Worm (Caenorhabditis elegans) whole organism, dauer: ENCODE results near the gene srh-290.

Experiments used
- unc-62 ChIP-seq: sonication (generic microtip); optimal IDR thresholded peaks from 2 replicates; lab custom pipeline; 2017; ENCODE audit warnings: missing biosample characterization, missing genetic modification reagents, missing genetic modification characterization

Gene srh-290

DNA sequence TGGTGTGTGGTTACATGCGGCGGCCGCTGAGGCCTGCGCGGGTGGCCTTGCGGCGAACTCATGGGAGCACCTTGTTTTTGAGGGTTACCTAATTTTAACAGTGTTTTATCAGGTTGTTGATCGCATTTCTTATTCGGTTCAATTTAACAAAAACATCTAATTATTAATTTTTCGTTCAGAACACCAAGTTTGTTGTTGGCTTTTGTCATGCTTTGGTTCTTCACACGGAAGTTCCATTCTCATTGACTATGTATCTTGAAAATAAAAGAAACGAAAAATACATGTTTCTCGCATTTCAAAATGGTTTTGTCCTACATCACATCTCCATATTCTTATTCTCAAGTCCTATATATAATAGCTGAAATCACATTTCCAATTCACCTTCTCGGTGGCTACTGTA lies at the start of gene srh-290:
Gene srh-290, plus strand, starts transcription at position 301 of the 400 bp plus-strand sequence.
- no peak for TF ChIP-seq unc-62 (GFP tag; lab: Kevin White, UChicago)

DNA sequence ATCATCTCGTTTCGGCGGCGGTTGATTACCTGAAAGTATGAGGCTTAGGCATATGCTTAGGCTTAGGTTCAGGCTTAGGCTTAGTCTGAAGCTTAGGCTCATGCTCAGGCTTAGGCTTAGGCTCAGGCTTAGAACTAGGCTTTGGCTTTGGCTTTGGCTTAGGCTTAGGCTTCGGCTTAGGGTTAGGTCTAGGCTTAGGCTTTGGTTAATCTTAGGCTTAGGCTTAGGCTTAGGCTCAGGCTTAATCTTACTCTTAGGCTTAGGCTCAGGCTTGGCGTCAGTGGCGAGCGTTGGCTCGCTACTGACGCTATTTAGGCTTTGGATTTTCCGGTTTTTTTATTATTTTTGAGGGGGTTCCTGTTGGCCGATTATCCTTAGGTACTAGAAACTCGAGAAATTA lies 46.5 kb upstream of the srh-290 start:
- TF ChIP-seq unc-62 (GFP tag; lab: Kevin White, UChicago), result no peak

DNA sequence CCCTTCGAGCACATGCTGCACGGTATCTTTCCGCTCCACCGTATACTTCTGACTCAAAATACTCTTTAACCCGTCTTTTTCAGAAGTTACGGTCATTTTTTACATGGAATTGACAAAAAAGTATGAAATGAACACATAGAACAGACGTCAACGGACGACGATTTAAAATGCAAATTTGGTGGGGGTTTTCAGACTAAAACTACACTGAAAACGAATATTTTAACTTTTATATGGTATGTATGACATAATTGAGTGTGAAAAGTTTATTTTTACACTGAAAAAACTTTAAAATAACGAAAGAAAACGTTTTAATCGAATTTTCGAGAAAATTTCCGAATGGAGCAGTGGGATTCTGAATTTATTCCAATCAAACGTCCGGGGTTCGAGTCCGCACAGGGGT lies 43.3 kb upstream of the srh-290 start, which contains the start of gene twk-36:
Gene twk-36, minus strand, starts transcription at position 101 of the 400 bp plus-strand sequence.
- no peak for TF ChIP-seq unc-62 (GFP tag; lab: Kevin White, UChicago)

DNA sequence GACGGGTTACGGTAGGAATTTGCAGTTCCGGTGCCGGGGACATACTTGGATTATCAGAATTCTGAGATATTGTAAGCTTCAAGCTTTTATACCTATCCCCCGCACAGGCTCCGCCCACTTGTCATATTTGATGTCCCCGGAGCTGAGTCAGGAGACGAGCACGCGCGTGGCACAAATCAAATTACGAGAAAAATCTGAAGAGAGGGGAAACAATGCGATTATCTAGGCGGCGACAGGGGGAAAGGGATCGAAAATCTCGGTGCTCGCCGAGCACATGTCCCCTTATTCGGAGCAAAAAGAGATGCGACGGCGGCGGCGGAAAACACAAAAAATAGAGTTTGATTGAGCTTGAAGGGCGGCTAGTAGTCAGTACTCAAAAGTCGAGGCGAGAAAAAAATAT lies 41.1 kb upstream of the srh-290 start, which contains the start of gene R12G8.1:
Gene R12G8.1, minus strand, starts transcription at position 63 of the 400 bp plus-strand sequence.
- no peak for TF ChIP-seq unc-62 (GFP tag; lab: Kevin White, UChicago)

DNA sequence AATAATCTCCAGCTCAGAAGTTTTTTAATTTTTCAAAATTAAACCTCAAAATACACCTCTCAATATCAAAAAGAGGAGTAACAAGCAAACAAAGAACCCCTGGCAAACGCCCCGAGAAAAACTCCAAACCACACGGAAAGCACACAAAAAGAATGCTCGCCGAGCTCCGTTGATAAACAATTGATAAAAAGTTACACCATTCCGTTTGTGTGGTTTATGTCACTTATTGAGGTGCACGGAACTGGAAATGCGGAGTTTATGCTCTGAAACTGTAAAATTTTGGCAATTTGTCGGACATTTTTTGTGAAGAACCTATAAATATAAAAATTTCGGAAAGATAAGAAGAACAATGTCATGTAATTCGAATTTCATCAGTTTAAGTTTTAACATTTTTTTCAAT lies 38.0 kb upstream of the srh-290 start:
- TF ChIP-seq unc-62 (GFP tag; lab: Kevin White, UChicago), result no peak

DNA sequence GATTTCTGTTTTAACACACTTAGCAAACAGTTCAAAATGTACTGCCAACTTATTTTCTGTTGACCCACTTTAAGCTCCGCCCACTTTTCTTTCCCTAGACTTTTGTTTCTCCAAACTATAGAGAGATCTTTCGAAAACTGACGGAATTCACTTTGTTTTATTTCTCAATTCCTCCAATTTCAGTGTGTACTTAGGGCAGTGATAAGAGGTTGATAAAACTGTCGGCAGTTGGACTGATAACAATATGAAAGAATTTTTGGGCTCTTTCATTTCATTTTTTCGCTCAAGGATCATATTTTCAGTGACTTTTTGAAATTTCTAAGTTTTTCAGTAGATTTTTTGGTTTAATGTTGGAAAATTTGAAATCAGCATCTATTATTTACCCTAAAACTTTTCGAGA lies 35.3 kb upstream of the srh-290 start:
- no peak for TF ChIP-seq unc-62 (GFP tag; lab: Kevin White, UChicago)

DNA sequence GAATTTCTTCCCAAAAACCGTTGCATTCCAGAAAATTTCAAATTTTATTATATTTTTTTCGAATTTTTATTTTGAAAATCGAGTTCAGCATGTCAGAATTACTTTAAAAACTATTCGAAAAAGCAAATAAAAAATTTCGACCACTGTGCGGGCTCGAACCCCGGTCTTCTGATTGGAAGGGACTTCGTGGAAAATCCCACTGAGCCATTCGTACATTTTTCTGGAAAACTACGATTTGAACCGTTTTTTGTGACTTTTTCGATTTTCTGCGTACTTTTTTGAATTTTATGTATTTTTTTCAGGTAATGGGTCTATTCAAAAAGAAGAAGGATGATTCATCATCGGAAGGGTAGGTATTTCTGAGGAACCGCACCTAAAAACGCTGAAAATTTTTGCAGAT lies 34.7 kb upstream of the srh-290 start, which contains the start of gene pgp-9:
Gene pgp-9, plus strand, starts transcription at position 301 of the 400 bp plus-strand sequence.
- TF ChIP-seq unc-62 (GFP tag; lab: Kevin White, UChicago), result no peak

DNA sequence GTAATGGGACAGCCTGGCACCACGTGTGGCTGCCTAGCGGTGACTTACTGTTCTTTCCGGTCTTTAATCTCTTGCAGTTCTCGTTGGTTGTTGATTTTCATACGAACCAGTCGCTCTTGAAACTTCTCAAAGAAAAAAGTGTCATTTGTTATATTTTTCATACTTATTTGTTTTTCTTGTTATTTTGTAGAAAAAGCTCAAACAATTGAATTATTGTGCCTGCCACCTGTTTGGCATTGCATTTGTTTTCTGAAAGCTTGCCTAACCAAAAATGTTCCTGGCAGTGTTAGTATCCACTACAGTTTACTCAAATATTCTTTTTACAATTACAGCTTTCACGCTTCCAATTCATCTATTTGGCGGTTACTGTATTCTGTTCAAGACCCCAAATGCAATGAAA lies 25.2 kb upstream of the srh-290 start, which contains the start of the genes C47A10.16 and srh-283:
Gene C47A10.16, minus strand, starts transcription at position 101 of the 400 bp plus-strand sequence.
Gene srh-283, plus strand, starts transcription at position 272 of the 400 bp plus-strand sequence.
- no peak for TF ChIP-seq unc-62 (GFP tag; lab: Kevin White, UChicago)

DNA sequence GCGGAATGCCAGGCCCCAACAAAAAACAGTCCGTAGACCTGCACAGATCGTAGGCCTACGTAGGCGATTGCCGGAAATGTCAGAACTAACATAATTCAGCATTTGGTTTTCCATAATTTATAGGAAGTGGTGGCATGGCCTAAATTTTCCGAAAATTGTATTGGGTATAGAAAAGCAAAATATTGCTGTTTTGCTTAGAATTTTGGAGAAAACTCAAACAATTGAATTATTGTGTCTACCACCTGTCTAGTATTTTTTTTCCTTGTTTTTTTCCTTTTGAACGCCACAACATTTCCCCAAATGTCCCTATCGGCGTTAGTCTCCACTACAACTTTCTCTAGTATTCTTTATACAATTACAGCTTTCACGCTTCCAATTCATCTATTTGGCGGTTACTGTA lies 23.0 kb upstream of the srh-290 start, which contains the start of gene srh-284:
Gene srh-284, plus strand, starts transcription at position 301 of the 400 bp plus-strand sequence.
- no peak for TF ChIP-seq unc-62 (GFP tag; lab: Kevin White, UChicago)

DNA sequence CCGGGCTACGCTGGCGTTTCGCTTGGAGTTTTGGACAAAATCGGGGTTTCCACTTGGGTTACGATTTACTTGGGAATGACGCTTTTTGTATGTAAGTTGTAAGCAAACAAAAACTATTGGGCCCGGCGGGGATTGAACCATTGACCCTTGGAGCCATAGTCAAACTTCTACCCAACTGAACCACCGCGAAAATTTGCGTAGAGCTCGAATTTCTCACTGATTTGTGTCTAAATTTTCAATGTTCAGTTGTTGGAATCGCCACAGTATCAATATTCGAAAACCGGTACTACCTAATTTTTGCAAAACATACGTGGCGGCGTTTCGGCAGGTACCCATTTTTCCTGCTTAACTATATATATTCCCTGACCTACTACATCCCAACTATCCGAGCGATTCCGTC lies 22.5 kb upstream of the srh-290 start:
- no peak for TF ChIP-seq unc-62 (GFP tag; lab: Kevin White, UChicago)

DNA sequence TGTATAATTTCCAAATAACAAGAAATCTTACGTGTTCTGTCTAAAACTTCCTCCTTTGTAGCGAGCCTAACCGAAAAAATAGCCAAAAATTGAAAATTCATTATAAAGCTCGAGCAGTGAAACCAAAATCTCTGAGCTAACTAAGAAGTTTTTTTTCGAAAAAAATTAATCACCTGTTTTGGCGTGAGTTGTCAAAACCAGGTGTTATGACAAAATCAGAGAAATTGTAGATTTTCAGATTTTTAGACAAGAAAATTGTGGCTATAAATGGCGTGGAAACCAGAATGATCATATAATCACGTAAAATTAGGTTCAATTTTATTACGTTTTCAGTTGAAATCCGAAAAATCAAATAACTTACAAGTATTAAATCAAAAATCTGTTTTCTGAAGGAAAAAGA lies 17.2 kb upstream of the srh-290 start, which contains the start of gene sre-21:
Gene sre-21, minus strand, starts transcription at position 101 of the 400 bp plus-strand sequence.
- TF ChIP-seq unc-62 (GFP tag; lab: Kevin White, UChicago), result no peak

DNA sequence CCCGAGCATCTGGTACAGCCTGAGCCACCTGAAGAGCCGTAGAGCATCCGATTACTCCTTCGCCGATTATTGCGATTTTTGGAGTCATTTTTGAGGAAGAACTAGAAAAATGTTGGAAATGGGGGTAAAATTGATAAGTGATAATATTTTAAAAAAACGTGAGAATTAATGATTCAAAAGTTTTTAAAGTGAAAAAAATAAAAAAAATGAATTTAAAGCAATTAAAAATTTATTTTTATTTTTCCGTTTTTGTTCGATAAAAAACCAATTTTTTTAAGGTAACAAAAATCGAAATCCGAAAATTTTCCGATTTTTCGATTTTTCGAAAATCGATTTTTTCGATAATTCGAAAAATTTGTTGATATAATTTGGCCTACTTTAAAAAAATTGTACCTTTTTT lies 13.2 kb upstream of the srh-290 start, which contains the start of gene ddo-1:
Gene ddo-1, minus strand, starts transcription at position 101 of the 400 bp plus-strand sequence.
- TF ChIP-seq unc-62 (GFP tag; lab: Kevin White, UChicago), result no peak

DNA sequence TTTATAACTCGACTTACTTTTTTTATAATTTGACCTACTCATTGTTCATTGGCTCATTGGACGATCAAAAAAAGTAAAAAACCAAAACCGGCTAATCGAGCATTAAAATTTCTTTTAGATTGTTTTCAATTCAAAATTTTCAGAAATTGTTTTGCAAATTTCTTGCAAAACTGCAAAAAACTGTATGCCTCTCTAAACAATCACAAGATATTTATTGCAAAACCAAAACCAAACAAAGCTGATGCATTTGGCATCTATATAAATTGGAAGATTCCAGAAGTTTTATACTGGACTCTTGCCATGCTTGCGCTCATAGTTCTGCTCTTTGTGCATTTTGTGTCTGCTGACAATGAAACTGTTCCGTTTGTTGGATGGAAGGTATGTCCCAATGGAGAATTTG lies 12.7 kb upstream of the srh-290 start, which contains the start of gene C47A10.12:
Gene C47A10.12, plus strand, starts transcription at position 301 of the 400 bp plus-strand sequence.
- no peak for TF ChIP-seq unc-62 (GFP tag; lab: Kevin White, UChicago)

DNA sequence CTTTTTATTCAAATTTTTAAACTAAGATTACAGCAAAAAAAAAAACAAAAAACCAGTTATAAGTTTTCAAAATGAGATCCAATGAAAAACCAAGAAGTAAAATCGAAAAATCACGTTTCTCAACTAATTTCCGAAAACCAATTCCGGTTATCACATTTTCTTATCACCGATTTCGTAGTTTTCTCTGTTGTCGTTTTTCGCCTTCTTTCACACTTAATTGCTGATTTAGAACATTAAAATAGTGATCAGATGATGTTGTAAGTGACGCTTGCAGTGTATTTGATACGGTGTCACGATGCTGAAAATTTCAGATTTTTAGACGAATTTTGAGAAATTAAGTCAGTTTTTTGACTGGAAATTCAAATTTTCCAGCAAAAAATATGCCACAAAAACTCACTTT lies 10.0 kb upstream of the srh-290 start:
- TF ChIP-seq unc-62 (GFP tag; lab: Kevin White, UChicago), result no peak

DNA sequence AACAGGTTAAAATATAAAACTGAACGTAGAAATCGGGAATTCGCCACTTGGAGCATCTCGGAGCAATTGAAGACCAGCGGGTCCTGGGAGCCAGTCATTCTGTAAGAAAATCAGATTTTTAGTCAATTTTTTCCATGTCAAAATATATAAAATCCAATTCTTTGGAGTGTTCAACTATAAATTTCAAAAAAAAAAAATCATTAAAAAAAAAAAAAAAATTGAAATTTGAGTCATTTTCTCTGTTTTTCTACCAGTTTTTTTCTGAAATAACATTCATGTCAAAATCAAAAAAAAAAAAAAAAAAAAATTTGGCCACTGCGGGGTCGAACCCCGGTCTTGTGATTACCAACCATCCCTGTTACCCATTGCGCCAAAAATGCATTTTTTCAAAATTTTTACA lies 6.7 kb upstream of the srh-290 start, which contains the start of gene srab-12:
Gene srab-12, minus strand, starts transcription at position 101 of the 400 bp plus-strand sequence.
- no peak for TF ChIP-seq unc-62 (GFP tag; lab: Kevin White, UChicago)

DNA sequence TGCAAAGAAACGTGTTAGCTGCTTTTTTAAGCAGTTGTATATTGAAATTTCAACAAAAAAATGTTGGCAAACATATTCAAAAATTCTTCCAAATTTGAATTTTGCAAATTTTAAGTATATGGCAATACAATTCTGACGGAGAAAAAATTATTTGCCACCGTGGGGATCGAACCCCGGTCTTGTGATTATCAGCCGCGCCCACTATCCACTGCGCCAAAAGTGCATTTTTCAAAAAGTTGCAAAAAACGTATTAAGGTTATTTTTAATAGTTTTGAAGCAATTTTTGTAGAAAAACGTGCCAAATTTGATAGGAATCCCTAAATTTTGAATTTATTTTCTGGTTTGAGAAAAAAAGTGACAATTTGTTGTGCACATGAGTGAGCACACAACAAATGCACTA lies 5.9 kb upstream of the srh-290 start:
- TF ChIP-seq unc-62 (GFP tag; lab: Kevin White, UChicago), result no peak

DNA sequence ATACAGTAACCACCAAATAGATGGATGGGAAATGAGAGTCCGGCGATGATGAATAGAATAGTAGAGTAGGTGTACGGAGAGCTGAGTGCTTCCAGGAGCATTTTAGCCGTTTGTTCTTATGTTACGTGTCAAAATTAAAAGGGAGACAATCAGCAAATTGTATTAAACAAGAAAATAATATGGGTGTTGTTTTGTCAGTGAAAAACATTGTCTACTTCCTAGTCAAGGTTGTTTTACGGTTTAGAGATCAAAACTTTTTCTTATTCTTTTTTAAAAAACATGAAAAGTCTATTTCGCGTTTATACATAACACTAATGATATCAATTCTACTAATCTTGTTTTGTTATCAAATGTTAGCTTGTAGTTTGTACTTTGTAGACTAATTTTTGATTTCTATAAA lies 3.7 kb downstream of the srh-290 start, which contains the start of gene srh-289:
Gene srh-289, minus strand, starts transcription at position 101 of the 400 bp plus-strand sequence.
- no peak for TF ChIP-seq unc-62 (GFP tag; lab: Kevin White, UChicago)
